Worm (Caenorhabditis elegans) whole organism, L4/young adult: ENCODE results near the gene klp-17.

Source experiments
- W03F9.2 ChIP-seq: fragments of 150-350 bp; optimal IDR thresholded peaks from 2 replicates; lab custom pipeline; 2014; ENCODE audit warnings: missing biosample characterization, missing genetic modification characterization
- dao-5 ChIP-seq: sonication (generic microtip); optimal IDR thresholded peaks from 2 replicates; lab custom pipeline; 2016; ENCODE audit warnings: missing genotype, missing genetic modification characterization, moderate library complexity, missing compliant biosample characterization
- him-1 ChIP-seq: sonication (generic microtip); optimal IDR thresholded peaks from 2 replicates; lab custom pipeline; 2016; ENCODE audit warnings: missing genotype, missing genetic modification reagents, missing genetic modification characterization, missing compliant biosample characterization

DNA sequence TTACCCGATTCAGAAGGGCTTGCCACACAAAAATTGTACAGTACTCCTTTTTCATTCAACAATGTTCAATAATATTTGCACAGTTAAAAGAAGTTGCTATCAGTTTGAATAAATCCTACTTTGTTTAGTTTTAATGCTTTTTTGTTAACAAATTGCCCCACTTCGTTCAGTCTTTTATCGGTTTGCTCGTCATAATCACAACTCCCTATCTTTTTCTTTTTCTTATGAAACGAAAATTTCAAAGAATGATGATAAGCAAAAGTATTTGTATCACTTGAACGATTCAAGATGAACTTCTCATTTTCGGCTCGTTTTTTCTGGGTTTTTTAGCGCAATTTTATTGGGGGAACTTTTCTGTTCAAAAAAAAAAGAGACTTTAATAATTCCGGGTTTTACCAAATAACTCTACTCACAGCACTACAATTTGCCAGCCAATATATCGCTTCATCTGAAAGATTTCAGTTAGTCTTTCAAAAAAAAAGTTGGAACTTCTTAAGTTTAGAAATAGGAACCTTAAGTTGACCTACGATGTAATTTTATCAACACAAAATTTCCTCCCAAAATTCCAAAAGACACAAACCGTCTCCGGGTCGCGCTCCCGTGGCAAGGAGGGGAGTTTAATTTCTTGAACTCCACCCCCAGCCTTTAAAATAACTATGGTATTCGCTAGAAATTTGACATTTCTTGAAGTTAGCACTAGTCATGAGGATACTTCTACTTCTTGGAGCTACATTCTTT lies 42.7 kb downstream of the klp-17 start, which contains the start of gene C05D12.3:
- TF ChIP-seq him-1 (no peak), dao-5 (tag; lab: Kevin White, UChicago) (no peak), W03F9.2 (tag; lab: Kevin White, UChicago) (no peak)
